Worm (Caenorhabditis elegans): ENCODE data around the gene Y51H4A.5.
A peak's percentile ranks its signal among the peaks of the same experiment; 100 is the strongest.

Y51H4A.5 gene

DNA sequence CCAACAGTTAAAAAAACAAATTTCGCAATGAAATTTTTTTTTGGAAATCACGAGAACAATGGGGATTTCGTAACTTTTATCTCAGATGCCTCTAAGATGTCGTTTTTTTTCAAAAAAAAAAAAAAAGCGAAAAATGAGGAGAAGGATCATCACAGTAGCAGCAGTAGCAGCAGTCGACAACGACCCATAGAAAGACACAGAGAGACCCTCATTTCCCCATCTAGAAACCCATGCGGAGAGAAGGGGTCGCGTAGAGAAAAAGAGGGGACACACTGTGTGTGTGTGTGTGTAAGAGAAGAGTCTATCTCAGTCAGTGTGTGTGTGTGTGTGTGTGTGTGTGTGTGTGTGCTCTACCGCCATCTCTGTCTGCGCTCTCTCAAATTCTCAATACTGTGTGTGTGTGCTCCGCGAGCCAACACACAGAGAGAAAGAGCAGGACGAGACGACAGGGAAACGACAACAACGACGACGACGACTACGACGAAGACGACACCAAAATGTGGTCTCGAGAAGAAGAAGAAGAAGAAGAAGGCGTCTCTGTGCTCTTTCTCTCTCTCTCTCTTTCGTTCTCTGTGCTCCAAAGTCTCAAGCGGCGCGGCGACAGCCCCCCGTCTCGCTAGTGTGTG lies 34.4 kb downstream of the Y51H4A.5 start:
- TF ChIP-seq lsy-12 (tag; optimal IDR thresholded peaks at IDR 0.05) (peak; percentile 56), ZK546.5 (tag; optimal IDR thresholded peaks at IDR 0.05) (no peak), ceh-9 (tag; optimal IDR thresholded peaks at IDR 0.05) (no peak), R02D3.7 (tag; optimal IDR thresholded peaks at IDR 0.05) (no peak), tbx-2 (tag; optimal IDR thresholded peaks at IDR 0.05) (peak; percentile 21), pha-4 (tag; optimal IDR thresholded peaks at IDR 0.05) (peak; percentile 54), hmg-11 (tag; optimal IDR thresholded peaks at IDR 0.05) (peak; percentile 88), skn-1 (tag; optimal IDR thresholded peaks at IDR 0.05) (peak; percentile 5), fos-1 (tag; optimal IDR thresholded peaks at IDR 0.05) (no peak), daf-12 (tag; optimal IDR thresholded peaks at IDR 0.05) (no peak), jun-1 (tag; optimal IDR thresholded peaks at IDR 0.05) (peak; percentile 65), elt-2 (tag; optimal IDR thresholded peaks at IDR 0.05) (peak; percentile 66), nhr-77 (tag; optimal IDR thresholded peaks at IDR 0.05) (no peak), unc-39 (tag; optimal IDR thresholded peaks at IDR 0.05) (no peak), egl-5 (tag; optimal IDR thresholded peaks at IDR 0.05) (no peak), nhr-12 (tag; optimal IDR thresholded peaks at IDR 0.05) (no peak), lin-39 (tag; optimal IDR thresholded peaks at IDR 0.05) (peak; percentile 71), unc-62 (GFP tag; optimal IDR thresholded peaks at IDR 0.05) (peak; percentile 63), ama-1 (optimal IDR thresholded peaks at IDR 0.05) (peak; percentile 70), nhr-43 (tag; optimal IDR thresholded peaks at IDR 0.05; ENCODE audit: poor library complexity, severe bottlenecking) (peak; percentile 32), nfya-1 (tag; optimal IDR thresholded peaks at IDR 0.05; ENCODE audit: insufficient read depth) (peak; percentile 65), sea-2 (GFP tag; optimal IDR thresholded peaks at IDR 0.05) (peak; percentile 31), ceh-16 (tag; optimal IDR thresholded peaks at IDR 0.05) (no peak), lin-15B (tag; optimal IDR thresholded peaks at IDR 0.05) (peak; percentile 61), snpc-4 (tag; optimal IDR thresholded peaks at IDR 0.05) (peak; percentile 3), pqm-1 (tag; optimal IDR thresholded peaks at IDR 0.05) (peak; percentile 31), nhr-11 (tag; optimal IDR thresholded peaks at IDR 0.05) (peak; percentile 75), elt-1 (tag; optimal IDR thresholded peaks at IDR 0.05) (peak; percentile 5), ceh-28 (tag; optimal IDR thresholded peaks at IDR 0.05) (peak; percentile 5)

DNA sequence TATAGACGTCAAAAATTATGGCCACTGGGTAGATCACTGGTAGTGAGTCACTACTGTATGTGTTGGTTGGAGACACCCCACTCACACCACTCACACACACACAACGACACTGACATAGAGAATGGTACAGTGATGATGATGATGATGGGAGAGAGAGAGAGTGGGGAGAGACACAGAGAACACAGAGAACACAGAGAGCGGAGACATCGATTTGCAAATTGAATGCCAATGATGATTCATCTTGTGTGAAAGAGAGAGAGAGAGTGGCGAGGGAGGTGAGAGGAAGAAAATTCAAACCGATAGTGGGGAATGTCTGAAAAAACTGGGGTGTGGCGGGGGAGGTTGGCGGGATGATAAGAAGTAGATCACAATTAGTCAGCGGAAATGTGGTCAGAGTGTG lies 36.0 kb downstream of the Y51H4A.5 start:
- TF ChIP-seq jun-1 (tag; optimal IDR thresholded peaks at IDR 0.05) (peak; percentile 94), egl-5 (tag; optimal IDR thresholded peaks at IDR 0.05) (peak; percentile 57), elt-2 (tag; optimal IDR thresholded peaks at IDR 0.05) (peak; percentile 76), pha-4 (tag; optimal IDR thresholded peaks at IDR 0.05) (peak; percentile 63), egl-27 (tag; optimal IDR thresholded peaks at IDR 0.05) (no peak), nfya-1 (tag; optimal IDR thresholded peaks at IDR 0.05; ENCODE audit: insufficient read depth) (peak; percentile 43), hmg-11 (tag; optimal IDR thresholded peaks at IDR 0.05) (peak; percentile 55), unc-62 (GFP tag; optimal IDR thresholded peaks at IDR 0.05) (no peak), skn-1 (tag; optimal IDR thresholded peaks at IDR 0.05) (peak; percentile 41), mml-1 (tag; optimal IDR thresholded peaks at IDR 0.05) (no peak), nhr-77 (tag; optimal IDR thresholded peaks at IDR 0.05) (no peak), lin-39 (tag; optimal IDR thresholded peaks at IDR 0.05) (peak; percentile 51), nhr-25 (tag; optimal IDR thresholded peaks at IDR 0.05) (peak; percentile 88), fkh-2 (tag; optimal IDR thresholded peaks at IDR 0.05) (no peak), nhr-12 (tag; optimal IDR thresholded peaks at IDR 0.05) (no peak), ceh-28 (tag; optimal IDR thresholded peaks at IDR 0.05) (peak; percentile 75), lin-15B (tag; optimal IDR thresholded peaks at IDR 0.05) (peak; percentile 1), fos-1 (tag; optimal IDR thresholded peaks at IDR 0.05) (peak; percentile 83), unc-39 (tag; optimal IDR thresholded peaks at IDR 0.05) (no peak), tbx-2 (tag; optimal IDR thresholded peaks at IDR 0.05) (no peak), nhr-23 (tag; optimal IDR thresholded peaks at IDR 0.05) (peak; percentile 66), nhr-76 (tag; optimal IDR thresholded peaks at IDR 0.05) (no peak), ceh-9 (tag; optimal IDR thresholded peaks at IDR 0.05) (no peak), pqm-1 (tag; optimal IDR thresholded peaks at IDR 0.05) (peak; percentile 70), ama-1 (optimal IDR thresholded peaks at IDR 0.05) (peak; percentile 71), snpc-4 (tag; optimal IDR thresholded peaks at IDR 0.05) (no peak)

DNA sequence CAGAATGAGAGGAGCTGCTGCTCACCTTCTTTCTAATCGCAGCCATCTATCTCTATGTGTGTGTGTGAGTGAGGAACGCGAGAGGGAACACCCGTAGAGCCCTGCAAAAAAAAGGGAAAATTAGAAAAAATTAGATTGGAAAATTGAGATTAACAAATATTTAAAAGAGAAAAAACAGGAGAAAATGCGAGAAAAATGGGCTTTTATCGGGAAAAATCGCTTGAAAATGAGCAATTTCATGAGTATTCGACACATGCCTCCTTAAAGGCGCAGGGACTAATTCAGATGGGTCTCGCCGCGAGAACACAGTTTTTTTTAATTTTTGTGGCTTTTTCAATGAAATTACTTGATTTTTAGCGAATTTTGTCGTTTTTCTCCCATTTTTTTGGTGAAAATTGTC lies 37.0 kb downstream of the Y51H4A.5 start, which contains the start of gene rho-1:
Gene rho-1 (minus strand): TSS at position 101 of the 400 bp plus-strand sequence.
- no peak for TF ChIP-seq nhr-23 (tag; optimal IDR thresholded peaks at IDR 0.05)
- no peak for TF ChIP-seq nhr-28 (tag; optimal IDR thresholded peaks at IDR 0.05)
- no peak for TF ChIP-seq elt-3 (tag; optimal IDR thresholded peaks at IDR 0.05)
- TF ChIP-seq skn-1 (tag; optimal IDR thresholded peaks at IDR 0.05): no peak

Measured in whole organism, L3 larva.